Fruit fly (Drosophila melanogaster): Measurements from ENCODE around the gene gudu.

Gene gudu

dm6 chr2L:7436492-7437324, 48.4 kb downstream of the gudu start:
- TF ChIP-seq CG17801 (GFP tag; optimal IDR thresholded peaks at IDR 0.05; ENCODE audit: partially characterized antibody) = peak; percentile 72

- TF ChIP-seq CG17801 (GFP tag; optimal IDR thresholded peaks at IDR 0.05; ENCODE audit: partially characterized antibody) = peak; percentile 29
Measured at dm6 chr2L:7437325-7437707, 49.0 kb downstream of the gudu start, which contains the start of gene CG5973. Gene CG5973 (plus strand): TSS chr2L:7437492.

- peak; percentile 21 for TF ChIP-seq CG17801 (GFP tag; optimal IDR thresholded peaks at IDR 0.05; ENCODE audit: partially characterized antibody)
Measured at dm6 chr2L:7438505-7438904, 50.2 kb downstream of the gudu start.
